Worm (Caenorhabditis elegans): Measurements from ENCODE around the gene T08A11.1.

DNA sequence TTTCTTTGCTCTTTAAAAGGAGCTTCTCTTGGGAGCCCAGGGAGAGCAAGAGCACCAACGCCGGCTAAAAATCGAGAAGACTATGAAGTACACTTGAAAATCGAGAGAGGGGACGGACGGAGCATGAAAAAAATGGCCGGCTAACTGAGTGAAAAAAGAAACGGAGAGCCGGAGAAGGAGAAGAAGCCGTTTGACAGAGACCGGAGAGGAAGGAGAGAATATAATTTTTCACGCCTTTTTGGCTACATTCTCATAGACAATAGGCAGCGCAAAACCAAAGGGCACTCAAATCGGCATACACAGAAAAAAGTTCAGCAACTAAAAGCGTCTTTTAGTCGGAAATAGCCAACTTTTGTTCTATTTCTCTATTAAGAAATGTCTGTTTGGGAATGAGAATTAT lies 41.4 kb downstream of the T08A11.1 start:
- TF ChIP-seq W03F9.2 (tag; optimal IDR thresholded peaks at IDR 0.05) (no peak), him-1 (tag; optimal IDR thresholded peaks at IDR 0.05) (no peak)

Measured in whole organism, L4/young adult.